In genomic region chrV:7980370-7980987, ce11 we compare ENCODE assay signal across 1 worm cellular context.
A peak's percentile ranks its signal among the peaks of the same experiment; 100 is the strongest.
TF ChIP-seq lines count a peak whose summit lies in the region.

No protein-coding gene starts in this region.

TF ChIP-seq in whole organism, L1 larva, 84 proteins besides CTCF, POLR2A, EP300 and RAD21 (continued from another document):
- TF ChIP-seq lin-14 (GFP tag; optimal IDR thresholded peaks at IDR 0.05; lab: Kevin White, UChicago) (peak; percentile 89), ama-1 (optimal IDR thresholded peaks at IDR 0.05; lab: Kevin White, UChicago) (no peak), egl-27 (tag; optimal IDR thresholded peaks at IDR 0.05; lab: Kevin White, UChicago) (peak in 1 of 2 experiments; percentile 2), mdl-1 (tag; optimal IDR thresholded peaks at IDR 0.05; lab: Kevin White, UChicago) (no peak), unc-62 (GFP tag; optimal IDR thresholded peaks at IDR 0.05; lab: Kevin White, UChicago) (no peak), rnt-1 (tag; optimal IDR thresholded peaks at IDR 0.05; lab: Kevin White, UChicago) (peak; percentile 8), ceh-82 (tag; optimal IDR thresholded peaks at IDR 0.05; lab: Kevin White, UChicago) (peak in 1 of 3 experiments; percentile 7), ets-5 (GFP tag; IDR thresholded peaks at IDR 0.05; lab: Robert Waterston, UW) (no peak), ceh-88 (GFP tag; IDR thresholded peaks at IDR 0.05; lab: Robert Waterston, UW) (no peak)
